Fruit fly (Drosophila melanogaster): Measurements from ENCODE around the gene CG5934.

Gene CG5934

dm6 chr3R:27281022-27281810 lies 7.7 kb downstream of the CG5934 start (continued):
- peak; percentile 98 for TF ChIP-seq dac (GFP tag; optimal IDR thresholded peaks at IDR 0.05)
- peak; percentile 93 for TF ChIP-seq CG6808 (GFP tag; optimal IDR thresholded peaks at IDR 0.05)
- TF ChIP-seq acj6 (GFP tag; optimal IDR thresholded peaks at IDR 0.05), result peak; percentile 97
- TF ChIP-seq Hr4 (GFP tag; optimal IDR thresholded peaks at IDR 0.05), result peak; percentile 98
- TF ChIP-seq Lpt (GFP tag; optimal IDR thresholded peaks at IDR 0.05), result peak; percentile 95
- TF ChIP-seq dsx (GFP tag; optimal IDR thresholded peaks at IDR 0.05; ENCODE audit: poor library complexity, severe bottlenecking), result peak; percentile 91
- TF ChIP-seq CG6163 (GFP tag; IDR thresholded peaks at IDR 0.05), result peak; percentile 98
- TF ChIP-seq CG1621 (tag; optimal IDR thresholded peaks at IDR 0.05), result peak; percentile 99
- TF ChIP-seq CG10669 (GFP tag; optimal IDR thresholded peaks at IDR 0.05), result peak; percentile 98
- peak; percentile 98 for TF ChIP-seq topi (GFP tag; optimal IDR thresholded peaks at IDR 0.05)
- TF ChIP-seq Ets96B (tag; optimal IDR thresholded peaks at IDR 0.05), result peak; percentile 97
- TF ChIP-seq CG31627 (GFP tag; optimal IDR thresholded peaks at IDR 0.05), result peak; percentile 98
- peak; percentile 79 for TF ChIP-seq Blimp-1 (GFP tag; optimal IDR thresholded peaks at IDR 0.05)
- peak; percentile 97 for TF ChIP-seq CG10631 (GFP tag; optimal IDR thresholded peaks at IDR 0.05)
- TF ChIP-seq Met (GFP tag; optimal IDR thresholded peaks at IDR 0.05), result peak; percentile 97
- peak; percentile 87 for TF ChIP-seq CG9139 (GFP tag; optimal IDR thresholded peaks at IDR 0.05)
- peak; percentile 98 for TF ChIP-seq Hr39 (GFP tag; optimal IDR thresholded peaks at IDR 0.05)
- TF ChIP-seq net (GFP tag; optimal IDR thresholded peaks at IDR 0.05), result peak; percentile 98
- peak; percentile 98 for TF ChIP-seq Sox102F (GFP tag; optimal IDR thresholded peaks at IDR 0.05)
- peak; percentile 97 for TF ChIP-seq cyc (GFP tag; optimal IDR thresholded peaks at IDR 0.05)
- TF ChIP-seq CG32006 (GFP tag; optimal IDR thresholded peaks at IDR 0.05), result peak; percentile 98
- TF ChIP-seq achi (GFP tag; optimal IDR thresholded peaks at IDR 0.05), result peak; percentile 97
- peak; percentile 97 for TF ChIP-seq Smox (GFP tag; optimal IDR thresholded peaks at IDR 0.05)
- TF ChIP-seq CG11902 (GFP tag; optimal IDR thresholded peaks at IDR 0.05), result peak; percentile 96
- peak; percentile 99 for TF ChIP-seq Sox14 (GFP tag; optimal IDR thresholded peaks at IDR 0.05)
- TF ChIP-seq pdm3 (GFP tag; optimal IDR thresholded peaks at IDR 0.05), result peak; percentile 98
- peak; percentile 97 for TF ChIP-seq Sox15 (GFP tag; optimal IDR thresholded peaks at IDR 0.05)
- peak; percentile 96 to 98 for TF ChIP-seq salr (GFP tag; optimal IDR thresholded peaks at IDR 0.05)

- TF ChIP-seq ss (GFP tag; optimal IDR thresholded peaks at IDR 0.05) (no peak), cyc (GFP tag; optimal IDR thresholded peaks at IDR 0.05) (no peak), pdm3 (GFP tag; optimal IDR thresholded peaks at IDR 0.05) (no peak), CG10669 (GFP tag; optimal IDR thresholded peaks at IDR 0.05) (no peak), Eip93F (GFP tag; optimal IDR thresholded peaks at IDR 0.05) (no peak)
Measured at dm6 chr3R:27281811-27282131, 8.3 kb downstream of the CG5934 start.

- peak; percentile 29 for TF ChIP-seq CG11902 (GFP tag; optimal IDR thresholded peaks at IDR 0.05)
- no peak for TF ChIP-seq Lpt (GFP tag; optimal IDR thresholded peaks at IDR 0.05)
- peak; percentile 55 for TF ChIP-seq Eip75B (GFP tag; optimal IDR thresholded peaks at IDR 0.05)
- peak; percentile 50 for TF ChIP-seq CG6792 (GFP tag; optimal IDR thresholded peaks at IDR 0.05)
- peak; percentile 76 for TF ChIP-seq CG32006 (GFP tag; optimal IDR thresholded peaks at IDR 0.05)
- TF ChIP-seq CG31627 (GFP tag; optimal IDR thresholded peaks at IDR 0.05), result peak; percentile 67
- peak; percentile 26; the same call in 1 of the 2 replicates for TF ChIP-seq CG11294 (GFP tag; IDR thresholded peaks at IDR 0.05)
- peak; percentile 60 for TF ChIP-seq CG10669 (GFP tag; optimal IDR thresholded peaks at IDR 0.05)
- TF ChIP-seq esn (GFP tag; optimal IDR thresholded peaks at IDR 0.05), result peak; percentile 66
- peak; percentile 28 for TF ChIP-seq spab (GFP tag; optimal IDR thresholded peaks at IDR 0.05)
- TF ChIP-seq dac (GFP tag; optimal IDR thresholded peaks at IDR 0.05), result no peak
- peak; percentile 25 for TF ChIP-seq Ets96B (tag; optimal IDR thresholded peaks at IDR 0.05)
- TF ChIP-seq lz (GFP tag; optimal IDR thresholded peaks at IDR 0.05), result peak; percentile 52
- TF ChIP-seq Ets21C (GFP tag; optimal IDR thresholded peaks at IDR 0.05), result peak; percentile 47
- peak; percentile 65 for TF ChIP-seq Hr39 (GFP tag; optimal IDR thresholded peaks at IDR 0.05)
- no peak for TF ChIP-seq Eip93F (GFP tag; optimal IDR thresholded peaks at IDR 0.05)
- TF ChIP-seq CG15336 (GFP tag; IDR thresholded peaks at IDR 0.05), result peak; percentile 60
- peak; percentile 31 for TF ChIP-seq dsx (GFP tag; optimal IDR thresholded peaks at IDR 0.05; ENCODE audit: poor library complexity, severe bottlenecking)
- peak; percentile 61; the same call in 2 of the 3 replicates for TF ChIP-seq CG8119 (GFP tag; IDR thresholded peaks at IDR 0.05)
- TF ChIP-seq Smox (GFP tag; optimal IDR thresholded peaks at IDR 0.05), result peak; percentile 54
- no peak for TF ChIP-seq CG6854 (GFP tag; optimal IDR thresholded peaks at IDR 0.05)
- peak; percentile 14 for TF ChIP-seq CG34406 (GFP tag; optimal IDR thresholded peaks at IDR 0.05)
- TF ChIP-seq eg (GFP tag; IDR thresholded peaks at IDR 0.05), result peak; percentile 66; the same call in 2 of the 3 replicates
- peak; percentile 92 for TF ChIP-seq Eip78C (GFP tag)
- peak; percentile 53 for TF ChIP-seq Sox102F (GFP tag; optimal IDR thresholded peaks at IDR 0.05)
- TF ChIP-seq vri (GFP tag; optimal IDR thresholded peaks at IDR 0.05), result peak; percentile 31
- TF ChIP-seq net (GFP tag; optimal IDR thresholded peaks at IDR 0.05), result peak; percentile 51
- TF ChIP-seq CG6276 (GFP tag; optimal IDR thresholded peaks at IDR 0.05), result peak; percentile 62
Measured at dm6 chr3R:27282286-27282685, 8.8 kb downstream of the CG5934 start, which contains the start of gene mrt. Gene mrt (minus strand): TSS chr3R:27282661.

All from whole organism, prepupa.